Worm (Caenorhabditis elegans): ENCODE measurements around the gene F46B3.14.

DNA sequence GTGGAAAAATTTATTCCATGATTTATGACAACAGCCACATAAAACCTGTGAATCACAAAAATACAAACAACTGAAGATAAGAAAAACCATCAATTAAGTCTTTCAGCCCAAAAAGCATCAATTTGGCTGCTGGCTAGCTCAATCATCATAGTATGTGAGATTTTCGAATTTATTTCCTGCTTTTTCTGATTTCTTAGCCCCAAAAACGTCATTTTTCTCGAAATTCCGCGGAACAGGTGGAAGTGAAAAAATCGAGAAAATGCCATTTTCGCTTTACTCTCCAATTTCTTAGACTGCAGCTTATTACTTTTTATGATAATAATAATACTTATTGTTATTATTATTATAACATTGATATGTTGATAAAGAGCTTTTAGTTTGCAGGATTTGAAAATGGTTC lies 10.7 kb upstream of the F46B3.14 start, which contains the start of gene srxa-15:
- TF ChIP-seq ztf-25 (GFP tag; IDR thresholded peaks at IDR 0.05) (no peak), nfya-1 (tag; optimal IDR thresholded peaks at IDR 0.05; ENCODE audit: borderline replicate concordance, insufficient read depth) (no peak)
